Worm (Caenorhabditis elegans): ENCODE measurements around the gene C15F1.5.

DNA sequence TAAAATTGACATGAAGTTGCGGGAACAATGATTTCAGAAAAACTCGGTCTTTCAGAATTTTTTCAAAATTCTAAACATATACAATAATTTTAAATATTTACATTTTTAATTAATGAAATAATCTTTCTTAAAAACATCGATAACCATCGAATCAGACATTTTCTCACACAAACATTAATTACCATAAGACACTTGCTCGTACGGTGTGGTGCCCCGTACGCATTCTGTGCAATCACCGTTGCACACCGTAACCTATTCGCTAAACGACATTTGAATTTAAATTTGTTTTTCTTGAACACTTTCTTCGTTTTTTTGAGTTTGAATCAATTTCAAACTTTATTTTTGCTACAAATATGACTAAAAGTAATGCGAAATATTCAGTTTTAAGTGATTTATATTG is 46.6 kb downstream of the C15F1.5 start:
- TF ChIP-seq egl-27 (tag; optimal IDR thresholded peaks at IDR 0.05), result no peak
- TF ChIP-seq ama-1 (optimal IDR thresholded peaks at IDR 0.05), result no peak
- TF ChIP-seq lsy-2 (tag; optimal IDR thresholded peaks at IDR 0.05), result no peak
- no peak for TF ChIP-seq elt-1 (tag; optimal IDR thresholded peaks at IDR 0.05)
- TF ChIP-seq skn-1 (tag; optimal IDR thresholded peaks at IDR 0.05), result no peak
- TF ChIP-seq ztf-11 (tag; optimal IDR thresholded peaks at IDR 0.05), result no peak
- no peak for TF ChIP-seq lin-39 (tag; optimal IDR thresholded peaks at IDR 0.05)
- TF ChIP-seq peb-1 (tag; optimal IDR thresholded peaks at IDR 0.05), result no peak
- no peak for TF ChIP-seq nhr-129 (tag; optimal IDR thresholded peaks at IDR 0.05)
- no peak for TF ChIP-seq unc-55 (GFP tag; optimal IDR thresholded peaks at IDR 0.05)
- no peak for TF ChIP-seq unc-62 (GFP tag; optimal IDR thresholded peaks at IDR 0.05)
- TF ChIP-seq mbf-1 (tag; optimal IDR thresholded peaks at IDR 0.05), result no peak
